1 fruit fly cellular context compared by ENCODE assay signal in the genomic region with DNA sequence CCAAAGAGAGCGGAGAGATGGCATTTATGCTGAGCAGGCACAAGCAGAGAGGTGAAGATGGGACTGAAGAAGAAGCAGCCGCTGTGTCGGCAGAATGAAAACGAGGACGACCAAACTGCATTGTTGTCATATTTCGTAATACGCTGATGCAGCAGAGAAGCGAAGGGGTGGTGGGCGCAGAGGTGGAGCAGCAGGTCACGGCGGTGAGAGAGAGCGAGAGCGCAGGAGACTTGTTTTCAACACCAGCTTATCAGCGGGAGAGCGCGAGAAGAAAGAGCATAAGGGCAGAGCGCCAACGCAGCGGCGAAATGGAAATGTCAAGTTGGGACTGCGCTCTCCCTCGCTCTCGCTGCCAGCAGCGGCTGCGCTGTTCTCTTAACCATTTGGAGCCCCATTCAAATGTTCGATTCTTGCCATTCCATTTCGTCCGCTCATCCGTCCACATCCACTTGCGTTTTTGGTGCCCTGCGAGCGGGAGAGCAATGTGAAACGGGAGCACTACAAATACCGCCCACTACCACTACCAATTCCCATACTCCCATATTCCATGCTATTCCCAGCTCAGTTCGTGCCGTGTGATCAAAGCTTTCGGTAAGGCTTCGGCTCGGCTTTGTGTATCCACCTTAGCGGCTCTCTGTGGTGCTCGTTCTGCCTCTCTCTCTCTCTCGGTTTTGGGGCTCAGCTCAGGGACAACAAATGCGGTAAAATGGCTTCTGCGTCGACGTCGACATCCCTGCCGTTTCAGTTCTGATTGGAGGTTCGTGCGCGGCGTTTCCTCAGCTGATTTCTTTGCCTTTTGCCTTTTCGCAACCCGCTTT.
TF ChIP-seq lines count a peak whose summit lies in the region.

A gene (plus strand): TSS at position 562 of the 818 bp plus-strand sequence.

TF ChIP-seq in whole organism, embryonic, 481 proteins besides CTCF, POLR2A, EP300 and RAD21 (continued from another document):
- TF ChIP-seq sr (GFP tag; IDR thresholded peaks at IDR 0.05; lab: Robert Waterston, UW) = no peak
- no peak for TF ChIP-seq scrt (GFP tag; optimal IDR thresholded peaks at IDR 0.05; lab: Kevin White, UChicago)
- 0 out of 3 replicates have a peak, but pooled peaks have one; percentile 11 for TF ChIP-seq z (GFP tag; IDR thresholded peaks at IDR 0.05; lab: Robert Waterston, UW)
- TF ChIP-seq peb (GFP tag; IDR thresholded peaks at IDR 0.05; lab: Robert Waterston, UW) = no peak
- TF ChIP-seq ci (GFP tag; IDR thresholded peaks at IDR 0.05; lab: Robert Waterston, UW) = peak; percentile 8; the same call in 1 of the 3 replicates
- no peak for TF ChIP-seq gt (GFP tag; IDR thresholded peaks at IDR 0.05; lab: Robert Waterston, UW)
- TF ChIP-seq cas (GFP tag; IDR thresholded peaks at IDR 0.05; lab: Robert Waterston, UW) = no peak
- TF ChIP-seq her (GFP tag; optimal IDR thresholded peaks at IDR 0.05; lab: Kevin White, UChicago) = no peak
- no peak for TF ChIP-seq br (optimal IDR thresholded peaks at IDR 0.05; lab: Kevin White, UChicago)
- no peak for TF ChIP-seq Spps (tag; optimal IDR thresholded peaks at IDR 0.05; lab: Kevin White, UChicago)
- TF ChIP-seq CG30431 (GFP tag; optimal IDR thresholded peaks at IDR 0.05; lab: Kevin White, UChicago) = no peak
- no peak for TF ChIP-seq dysf (GFP tag; IDR thresholded peaks at IDR 0.05; lab: Robert Waterston, UW)
- no peak for TF ChIP-seq bowl (GFP tag; IDR thresholded peaks at IDR 0.05; lab: Robert Waterston, UW)
- no peak for TF ChIP-seq Ada2b (GFP tag; IDR thresholded peaks at IDR 0.05; lab: Robert Waterston, UW)
- TF ChIP-seq Sry-δ (GFP tag; optimal IDR thresholded peaks at IDR 0.05; lab: Kevin White, UChicago) = no peak
- no peak for TF ChIP-seq Xbp1 (GFP tag; optimal IDR thresholded peaks at IDR 0.05; lab: Kevin White, UChicago)
- TF ChIP-seq gcm2 (GFP tag; optimal IDR thresholded peaks at IDR 0.05; lab: Kevin White, UChicago) = no peak
- TF ChIP-seq CG2889 (GFP tag; IDR thresholded peaks at IDR 0.05; lab: Robert Waterston, UW) = no peak
- no peak for TF ChIP-seq CG10147 (GFP tag; optimal IDR thresholded peaks at IDR 0.05; lab: Kevin White, UChicago)
- TF ChIP-seq Ets65A (GFP tag; lab: Kevin White, UChicago) = no peak
- no peak for TF ChIP-seq CG5180 (GFP tag; optimal IDR thresholded peaks at IDR 0.05; lab: Kevin White, UChicago)
- TF ChIP-seq pb (GFP tag; optimal IDR thresholded peaks at IDR 0.05; lab: Kevin White, UChicago) = no peak
- no peak for TF ChIP-seq Vsx1 (GFP tag; optimal IDR thresholded peaks at IDR 0.05; lab: Kevin White, UChicago)
- TF ChIP-seq Atf-2 (GFP tag; optimal IDR thresholded peaks at IDR 0.05; lab: Kevin White, UChicago) = no peak
- TF ChIP-seq caup (GFP tag; optimal IDR thresholded peaks at IDR 0.05; lab: Kevin White, UChicago; ENCODE audit: severe bottlenecking) = no peak
- no peak for TF ChIP-seq unpg (GFP tag; optimal IDR thresholded peaks at IDR 0.05; lab: Kevin White, UChicago)
- TF ChIP-seq Sox100B (GFP tag; optimal IDR thresholded peaks at IDR 0.05; lab: Kevin White, UChicago) = no peak
- no peak for TF ChIP-seq CG13296 (GFP tag; optimal IDR thresholded peaks at IDR 0.05; lab: Kevin White, UChicago)
- no peak for TF ChIP-seq pan (optimal IDR thresholded peaks at IDR 0.05; lab: Kevin White, UChicago)
- no peak for TF ChIP-seq pan (GFP tag; optimal IDR thresholded peaks at IDR 0.05 in 1 of 2, IDR thresholded peaks at IDR 0.05 in 1 of 2)
- no peak; the same call in 1 of the 2 replicates for TF ChIP-seq CG2129 (GFP tag; IDR thresholded peaks at IDR 0.05; lab: Robert Waterston, UW; ENCODE audit: partially characterized antibody)
- TF ChIP-seq CG10979 (tag; optimal IDR thresholded peaks at IDR 0.05; lab: Kevin White, UChicago) = no peak
- TF ChIP-seq CG6813 (GFP tag; optimal IDR thresholded peaks at IDR 0.05; lab: Kevin White, UChicago) = peak; percentile 19
- no peak for TF ChIP-seq CG4282 (GFP tag; optimal IDR thresholded peaks at IDR 0.05; lab: Kevin White, UChicago)
- TF ChIP-seq Dek (tag; optimal IDR thresholded peaks at IDR 0.05; lab: Kevin White, UChicago) = no peak
- no peak for TF ChIP-seq CG32772 (GFP tag; IDR thresholded peaks at IDR 0.05; lab: Robert Waterston, UW)
- no peak; the same call in 2 of the 3 replicates for TF ChIP-seq B-H1 (GFP tag; IDR thresholded peaks at IDR 0.05; lab: Robert Waterston, UW)
- TF ChIP-seq pzg (GFP tag; optimal IDR thresholded peaks at IDR 0.05; lab: Kevin White, UChicago) = no peak
- TF ChIP-seq Atf3 (GFP tag; optimal IDR thresholded peaks at IDR 0.05; lab: Kevin White, UChicago) = no peak
- TF ChIP-seq kah (GFP tag; optimal IDR thresholded peaks at IDR 0.05; lab: Kevin White, UChicago) = peak; percentile 8
- TF ChIP-seq Rx (GFP tag; IDR thresholded peaks at IDR 0.05; lab: Robert Waterston, UW) = no peak
- no peak for TF ChIP-seq ssp (GFP tag; IDR thresholded peaks at IDR 0.05; lab: Robert Waterston, UW)
- no peak for TF ChIP-seq dan (GFP tag; IDR thresholded peaks at IDR 0.05; lab: Robert Waterston, UW)
- no peak for TF ChIP-seq usp (GFP tag; optimal IDR thresholded peaks at IDR 0.05; lab: Kevin White, UChicago)
- TF ChIP-seq lbe (GFP tag; optimal IDR thresholded peaks at IDR 0.05; lab: Kevin White, UChicago) = peak; percentile 48
- TF ChIP-seq hkb (optimal IDR thresholded peaks at IDR 0.05; lab: Kevin White, UChicago) = no peak
- no peak for TF ChIP-seq hkb (GFP tag; IDR thresholded peaks at IDR 0.05; lab: Robert Waterston, UW)
- TF ChIP-seq ken (GFP tag; IDR thresholded peaks at IDR 0.05; lab: Robert Waterston, UW) = no peak
- peak; percentile 58 for TF ChIP-seq chn (GFP tag; optimal IDR thresholded peaks at IDR 0.05; lab: Kevin White, UChicago)
- TF ChIP-seq CG12104 (GFP tag; optimal IDR thresholded peaks at IDR 0.05; lab: Kevin White, UChicago) = no peak
- TF ChIP-seq nau (GFP tag; optimal IDR thresholded peaks at IDR 0.05; lab: Kevin White, UChicago) = no peak
- TF ChIP-seq HmgZ (tag; optimal IDR thresholded peaks at IDR 0.05; lab: Kevin White, UChicago) = no peak
- no peak for TF ChIP-seq CG15073 (GFP tag; optimal IDR thresholded peaks at IDR 0.05; lab: Kevin White, UChicago)
- TF ChIP-seq Nf-YC (tag; optimal IDR thresholded peaks at IDR 0.05; lab: Kevin White, UChicago) = no peak
- TF ChIP-seq cwo (GFP tag; optimal IDR thresholded peaks at IDR 0.05; lab: Kevin White, UChicago) = no peak
- no peak for TF ChIP-seq Dip3 (GFP tag; optimal IDR thresholded peaks at IDR 0.05; lab: Kevin White, UChicago)
- TF ChIP-seq CG17359 (tag; optimal IDR thresholded peaks at IDR 0.05; lab: Kevin White, UChicago) = no peak
- no peak for TF ChIP-seq dmrt11E (tag; optimal IDR thresholded peaks at IDR 0.05; lab: Kevin White, UChicago)
- no peak for TF ChIP-seq CG6765 (GFP tag; optimal IDR thresholded peaks at IDR 0.05; lab: Kevin White, UChicago)
- TF ChIP-seq CG10366 (GFP tag; IDR thresholded peaks at IDR 0.05; lab: Robert Waterston, UW) = no peak
- TF ChIP-seq aop (GFP tag; IDR thresholded peaks at IDR 0.05; lab: Robert Waterston, UW) = no peak
- TF ChIP-seq CG9609 (GFP tag; optimal IDR thresholded peaks at IDR 0.05; lab: Kevin White, UChicago) = no peak
- 0 out of 3 replicates have a peak, but pooled peaks have one; percentile 50 for TF ChIP-seq so (GFP tag; IDR thresholded peaks at IDR 0.05; lab: Robert Waterston, UW)
- TF ChIP-seq CG5245 (GFP tag; optimal IDR thresholded peaks at IDR 0.05; lab: Kevin White, UChicago) = no peak
- no peak for TF ChIP-seq CG13123 (GFP tag; optimal IDR thresholded peaks at IDR 0.05; lab: Kevin White, UChicago)
- TF ChIP-seq Dbx (GFP tag; IDR thresholded peaks at IDR 0.05; lab: Robert Waterston, UW) = peak; percentile 27; the same call in 1 of the 3 replicates
- no peak for TF ChIP-seq CG7372 (GFP tag; IDR thresholded peaks at IDR 0.05; lab: Robert Waterston, UW)
- no peak for TF ChIP-seq Antp (GFP tag; optimal IDR thresholded peaks at IDR 0.05; lab: Kevin White, UChicago)
- TF ChIP-seq nerfin-1 (tag; optimal IDR thresholded peaks at IDR 0.05; lab: Kevin White, UChicago) = no peak
- no peak for TF ChIP-seq CG3838 (GFP tag; optimal IDR thresholded peaks at IDR 0.05; lab: Kevin White, UChicago)
- no peak for TF ChIP-seq CG4854 (GFP tag; optimal IDR thresholded peaks at IDR 0.05; lab: Kevin White, UChicago)
- TF ChIP-seq CG14667 (GFP tag; IDR thresholded peaks at IDR 0.05; lab: Robert Waterston, UW) = no peak
- TF ChIP-seq luna (GFP tag; optimal IDR thresholded peaks at IDR 0.05; lab: Kevin White, UChicago) = no peak
- no peak for TF ChIP-seq E2f1 (GFP tag; IDR thresholded peaks at IDR 0.05; lab: Robert Waterston, UW)
- TF ChIP-seq CG12299 (tag; optimal IDR thresholded peaks at IDR 0.05; lab: Kevin White, UChicago) = no peak
- no peak for TF ChIP-seq CG12155 (GFP tag; optimal IDR thresholded peaks at IDR 0.05; lab: Kevin White, UChicago)
- TF ChIP-seq CG1792 (GFP tag; optimal IDR thresholded peaks at IDR 0.05; lab: Kevin White, UChicago) = no peak
- no peak for TF ChIP-seq CG12219 (GFP tag; optimal IDR thresholded peaks at IDR 0.05; lab: Kevin White, UChicago)
- TF ChIP-seq Hr78 (GFP tag; optimal IDR thresholded peaks at IDR 0.05; lab: Kevin White, UChicago) = peak in 1 of 2 experiments; percentile 97
- TF ChIP-seq Drgx (GFP tag; IDR thresholded peaks at IDR 0.05; lab: Robert Waterston, UW) = no peak
- 0 out of 2 replicates have a peak, but pooled peaks have one; percentile 14 for TF ChIP-seq CG42726 (GFP tag; IDR thresholded peaks at IDR 0.05; lab: Robert Waterston, UW; ENCODE audit: partially characterized antibody)
- no peak for TF ChIP-seq CG14050 (GFP tag; IDR thresholded peaks at IDR 0.05; lab: Robert Waterston, UW)
- no peak for TF ChIP-seq Gug (GFP tag; IDR thresholded peaks at IDR 0.05; lab: Robert Waterston, UW)
- TF ChIP-seq jumu (GFP tag; optimal IDR thresholded peaks at IDR 0.05; lab: Kevin White, UChicago) = no peak
- no peak for TF ChIP-seq sqz (GFP tag; optimal IDR thresholded peaks at IDR 0.05; lab: Kevin White, UChicago)
- no peak for TF ChIP-seq Opbp (GFP tag; IDR thresholded peaks at IDR 0.05; lab: Robert Waterston, UW; ENCODE audit: partially characterized antibody)
- no peak for TF ChIP-seq sens-2 (GFP tag; IDR thresholded peaks at IDR 0.05; lab: Robert Waterston, UW)
- peak; percentile 95 for TF ChIP-seq CG12769 (tag; optimal IDR thresholded peaks at IDR 0.05; lab: Kevin White, UChicago)
- peak; percentile 2 for TF ChIP-seq lab (GFP tag; optimal IDR thresholded peaks at IDR 0.05; lab: Kevin White, UChicago)
